Worm (Caenorhabditis elegans): Measurements from ENCODE around the gene F56B3.2.
"Not testable (repeated sequence)": the region's sequence is repeated elsewhere in the genome, so short reads cannot be mapped to it uniquely, and the experiment has no call there.

Gene F56B3.2

DNA sequence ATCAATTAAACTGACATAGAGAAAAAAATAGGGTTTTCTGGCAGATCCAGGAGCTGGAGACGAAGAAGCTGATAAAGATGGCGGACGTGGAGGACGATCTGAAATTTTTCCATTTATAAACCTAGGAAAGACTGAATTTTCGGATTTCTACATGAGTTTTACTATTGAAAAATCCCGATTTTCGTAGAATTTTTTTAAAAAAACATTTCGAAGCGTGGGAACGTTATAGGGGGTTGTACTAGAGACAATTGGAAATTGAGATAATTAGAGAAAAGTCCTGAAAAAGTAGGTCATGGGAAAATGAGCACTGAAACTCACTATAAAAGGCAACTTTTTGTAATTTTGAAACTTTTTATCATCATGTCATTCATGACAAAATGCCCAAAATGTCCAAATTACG lies 2.7 kb upstream of the F56B3.2 start, which contains the start of gene F56B3.9:
Gene F56B3.9, plus strand, starts transcription at position 301 of the 400 bp plus-strand sequence.
- not testable (repeated sequence) for TF ChIP-seq cebp-1 (GFP tag; IDR thresholded peaks at IDR 0.05); cebp-1 (tag; optimal IDR thresholded peaks at IDR 0.05); F52B5.7 (tag; optimal IDR thresholded peaks at IDR 0.05); K12H6.12 (tag; optimal IDR thresholded peaks at IDR 0.05)

DNA sequence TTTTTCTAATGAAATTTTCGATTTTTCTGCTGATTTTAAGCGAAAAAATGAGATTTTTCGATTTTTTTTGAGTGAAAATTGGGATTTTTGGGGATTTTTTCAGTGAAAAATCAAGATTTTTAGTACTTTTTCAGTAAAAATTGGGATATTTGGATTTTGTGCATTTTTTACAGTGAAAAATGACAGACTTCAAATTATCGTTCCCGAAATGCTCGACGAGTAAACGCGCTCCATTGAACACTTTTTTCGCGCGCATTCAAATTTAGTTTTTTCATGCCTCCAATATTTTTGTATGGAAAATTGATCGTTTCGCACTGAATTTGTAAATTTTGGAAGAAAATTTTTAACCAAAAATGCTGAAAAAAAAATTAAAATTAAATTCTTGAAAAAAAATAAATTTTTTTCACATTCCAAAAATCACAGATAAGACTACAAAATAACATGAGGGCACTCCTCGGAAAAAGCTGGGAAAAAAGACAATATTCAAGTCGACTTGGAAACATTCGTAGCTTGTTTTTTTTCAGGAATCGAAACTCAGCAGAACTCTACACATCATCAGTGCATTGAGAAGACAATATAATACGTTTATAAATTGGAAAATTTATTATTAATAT lies 1.7 kb upstream of the F56B3.2 start:
- peak; percentile 28; the same call in 1 of the 2 replicates for TF ChIP-seq D2030.7 (GFP tag; IDR thresholded peaks at IDR 0.05)
- TF ChIP-seq mcd-1 (GFP tag; IDR thresholded peaks at IDR 0.05): peak; percentile 85

DNA sequence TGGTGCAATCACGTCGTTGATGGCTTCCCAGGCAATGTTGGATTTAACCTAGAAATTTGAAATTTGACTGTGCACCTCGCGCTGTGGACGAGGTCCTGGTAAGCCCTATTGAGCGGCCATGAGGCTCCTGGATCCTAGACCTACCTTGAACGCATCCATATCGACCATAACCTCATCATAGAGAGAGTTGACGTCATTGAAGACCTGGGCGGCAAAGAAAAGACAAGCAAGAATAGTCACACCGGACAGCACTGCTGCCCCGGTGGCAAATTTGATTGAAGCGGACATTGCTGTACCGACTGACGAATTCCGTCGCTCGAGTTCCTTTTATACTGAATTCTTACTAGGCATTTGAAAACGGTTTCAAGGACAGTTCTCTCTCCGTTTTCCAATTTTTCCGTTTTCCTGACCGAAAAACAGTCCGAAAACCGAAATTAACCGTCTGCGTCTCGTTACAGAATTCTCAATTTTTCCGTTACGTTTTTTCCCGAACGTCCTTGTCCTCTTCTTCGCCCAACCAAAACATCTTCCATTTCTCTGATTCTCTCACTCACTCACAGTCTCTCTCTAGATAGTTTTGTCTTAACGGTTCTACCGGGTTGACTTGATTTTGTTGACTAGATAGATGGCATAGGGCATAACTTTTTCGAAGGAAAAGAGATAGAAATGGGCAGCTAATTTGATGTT lies 4.9 kb downstream of the F56B3.2 start, which contains the start of gene col-103:
Gene col-103, minus strand, starts transcription at position 302 of the 687 bp plus-strand sequence.
- TF ChIP-seq hmg-1.2 (GFP tag; IDR thresholded peaks at IDR 0.05): peak; percentile 43
- no peak for TF ChIP-seq ztf-26 (tag; optimal IDR thresholded peaks at IDR 0.05)
- TF ChIP-seq Y53G8AR.9 (GFP tag; conservative IDR thresholded peaks at IDR 0.05): 0 out of 2 replicates have a peak, but pooled peaks have one; percentile 16
- peak; percentile 91 for TF ChIP-seq ama-1 (optimal IDR thresholded peaks at IDR 0.05)
- TF ChIP-seq ama-1 (GFP tag; optimal IDR thresholded peaks at IDR 0.05): no peak
- TF ChIP-seq lin-40 (tag; optimal IDR thresholded peaks at IDR 0.05): peak; percentile 39

DNA sequence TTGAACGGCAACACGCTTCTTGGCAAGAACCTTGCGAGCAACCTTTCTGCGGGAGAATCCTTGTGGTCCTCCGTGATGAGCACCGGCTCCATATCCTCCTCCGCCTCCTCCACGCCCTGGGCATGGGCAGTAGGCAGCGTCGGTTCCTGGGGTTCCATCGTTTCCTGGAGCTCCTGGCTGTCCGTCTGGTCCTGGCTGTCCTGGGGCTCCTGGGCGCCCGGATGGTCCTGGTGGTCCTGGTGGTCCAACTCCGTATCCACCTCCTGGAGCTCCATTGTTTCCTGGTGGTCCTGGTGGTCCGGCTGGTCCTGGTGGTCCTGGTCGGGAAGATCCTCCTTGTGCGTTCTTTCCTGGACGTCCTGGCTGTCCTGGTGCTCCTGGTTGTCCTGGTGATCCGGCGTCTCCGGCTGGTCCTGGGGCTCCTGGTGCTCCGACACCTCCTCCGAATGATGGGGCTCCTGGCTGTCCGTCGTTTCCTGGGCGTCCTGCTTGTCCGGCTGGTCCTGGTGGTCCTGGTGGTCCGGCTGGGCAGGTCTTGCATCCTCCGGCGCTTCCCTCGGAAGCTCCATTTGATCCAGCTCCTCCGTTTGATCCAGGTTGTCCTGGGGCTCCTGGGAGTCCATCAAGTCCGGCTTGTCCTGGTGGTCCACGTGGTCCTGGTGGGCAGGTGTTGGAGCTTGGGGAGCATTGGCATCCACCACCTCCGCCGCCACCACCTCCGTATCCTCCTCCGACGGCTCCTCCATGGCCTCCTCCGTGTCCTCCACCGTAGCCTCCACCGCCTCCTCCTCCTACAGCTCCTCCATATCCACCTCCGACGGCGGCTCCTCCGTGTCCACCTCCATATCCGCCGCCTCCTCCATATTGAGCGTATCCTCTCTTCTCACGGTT lies 5.7 kb downstream of the F56B3.2 start:
- no peak for TF ChIP-seq B0035.1 (tag; optimal IDR thresholded peaks at IDR 0.05)
- TF ChIP-seq aptf-2 (GFP tag; conservative IDR thresholded peaks at IDR 0.05): 0 out of 2 replicates have a peak, but pooled peaks have one; percentile 20
- TF ChIP-seq xnd-1 (tag; optimal IDR thresholded peaks at IDR 0.05): no peak
- TF ChIP-seq mcd-1 (GFP tag; IDR thresholded peaks at IDR 0.05): peak; percentile 23; the same call in 1 of the 2 replicates
- peak; percentile 83 for TF ChIP-seq zfh-2 (GFP tag; conservative IDR thresholded peaks at IDR 0.05)
- TF ChIP-seq hrde-1 (tag; optimal IDR thresholded peaks at IDR 0.05; ENCODE audit: borderline replicate concordance): no peak
- peak; percentile 66; the same call in 1 of the 2 replicates for TF ChIP-seq nhr-120 (GFP tag; IDR thresholded peaks at IDR 0.05)
- TF ChIP-seq repo-1 (tag; optimal IDR thresholded peaks at IDR 0.05): peak; percentile 31
- peak; percentile 92 for TF ChIP-seq egrh-3 (GFP tag; IDR thresholded peaks at IDR 0.05)

DNA sequence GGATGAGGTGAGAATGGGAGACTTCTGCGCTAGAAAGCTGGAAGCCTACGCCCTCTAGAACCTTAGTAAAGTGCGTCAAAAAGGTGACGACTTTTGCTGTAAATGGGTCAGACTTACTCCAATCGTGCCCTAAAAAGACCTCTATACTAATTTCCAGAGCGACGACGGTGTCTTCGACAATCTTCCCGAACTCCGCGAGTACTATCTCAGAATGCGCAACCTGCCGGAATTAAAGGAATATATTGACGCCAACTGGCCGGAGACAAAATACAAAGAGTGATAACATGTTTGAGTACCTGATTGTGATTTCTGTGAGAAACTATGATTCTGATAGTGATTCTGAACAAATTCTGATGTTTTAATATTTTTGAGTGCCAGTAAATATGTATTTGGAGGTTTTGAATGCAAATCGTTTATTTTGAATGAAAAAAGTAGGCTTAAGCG lies 6.3 kb downstream of the F56B3.2 start:
- TF ChIP-seq snpc-4 (GFP tag; optimal IDR thresholded peaks at IDR 0.05) (no peak), snpc-4 (tag; optimal IDR thresholded peaks at IDR 0.05) (no peak), B0261.1 (tag; optimal IDR thresholded peaks at IDR 0.05) (no peak), ceh-27 (GFP tag; optimal IDR thresholded peaks at IDR 0.05) (no peak), B0019.2 (GFP tag; conservative IDR thresholded peaks at IDR 0.05) (no peak), ama-1 (optimal IDR thresholded peaks at IDR 0.05) (peak; percentile 87), ama-1 (GFP tag; optimal IDR thresholded peaks at IDR 0.05) (no peak), ceh-58 (GFP tag; IDR thresholded peaks at IDR 0.05) (no peak), unc-62 (GFP tag; optimal IDR thresholded peaks at IDR 0.05) (no peak), repo-1 (tag; optimal IDR thresholded peaks at IDR 0.05) (no peak), B0035.1 (tag; optimal IDR thresholded peaks at IDR 0.05) (peak; percentile 7)
